Worm (Caenorhabditis elegans) whole organism, young adult: Measurements from ENCODE around the gene E03H12.5.

Source experiments
- B0035.1 ChIP-seq: sonication (generic microtip); optimal IDR thresholded peaks from 2 replicates; lab custom pipeline; 2016; ENCODE audit warnings: missing genetic modification characterization, mild to moderate bottlenecking, missing compliant biosample characterization, missing genotype, missing genetic modification reagents
- B0336.3 ChIP-seq: fragments of 200-800 bp; sonication (Bioruptor generic); IDR thresholded peaks from 2 replicates; pipeline ENCODE4 v1.3.6; 2022; ENCODE audit warnings: missing genetic modification characterization, missing compliant biosample characterization
- C06A6.2 ChIP-seq: fragments of 200-800 bp; sonication (Bioruptor generic); conservative IDR thresholded peaks from 2 replicates; pipeline ENCODE4 v1.3.6; 2022; ENCODE audit warnings: missing genetic modification characterization, missing compliant biosample characterization
- D2030.7 ChIP-seq: fragments of 200-800 bp; sonication (Bioruptor generic); IDR thresholded peaks from 2 replicates; pipeline ENCODE4 v1.3.6; 2022; ENCODE audit warnings: missing genetic modification reagents, missing genetic modification characterization, missing compliant biosample characterization
- F52B5.7 ChIP-seq: sonication (generic microtip); optimal IDR thresholded peaks from 2 replicates; lab custom pipeline; 2016; ENCODE audit warnings: mild to moderate bottlenecking, missing genetic modification characterization, missing compliant biosample characterization
- F57C9.4 ChIP-seq: sonication (generic microtip); optimal IDR thresholded peaks from 2 replicates; lab custom pipeline; 2017; ENCODE audit warnings: mild to moderate bottlenecking, missing genetic modification characterization, missing compliant biosample characterization
- Y53F4B.3 ChIP-seq: fragments of 200-800 bp; sonication (Bioruptor generic); IDR thresholded peaks from 2 replicates; pipeline ENCODE4 v1.3.6; 2022; ENCODE audit warnings: missing genetic modification reagents, missing genetic modification characterization, missing compliant biosample characterization
- Y56A3A.18 ChIP-seq: fragments of 200-800 bp; sonication (Bioruptor generic); IDR thresholded peaks from 2 replicates; pipeline ENCODE4 v1.3.6; 2022; ENCODE audit warnings: missing genetic modification reagents, missing genetic modification characterization, missing compliant biosample characterization
- Y95B8A.8 ChIP-seq: fragments of 200-800 bp; sonication (Bioruptor generic); IDR thresholded peaks from 2 replicates; pipeline ENCODE4 v1.3.6; 2022; ENCODE audit warnings: missing genetic modification reagents, missing genetic modification characterization, missing compliant biosample characterization
- ama-1 ChIP-seq, 3 experiments: fragments of 150-350 bp in 1 of 3; sonication (generic microtip) in 2 of 3; optimal IDR thresholded peaks; 2 replicates each; lab custom pipeline; 2014 to 2018; ENCODE audit warnings: missing biosample characterization in 2 of 3, missing genetic modification characterization in 2 of 3, missing genetic modification reagents in 2 of 3
- atf-7 ChIP-seq: sonication (generic microtip); optimal IDR thresholded peaks from 2 replicates; lab custom pipeline; 2017; ENCODE audit warnings: mild to moderate bottlenecking, missing genetic modification characterization, missing compliant biosample characterization
- attf-3 ChIP-seq: fragments of 200-800 bp; sonication (Bioruptor generic); conservative IDR thresholded peaks from 2 replicates; pipeline ENCODE4 v1.3.6; 2022; ENCODE audit warnings: missing genetic modification reagents, missing genetic modification characterization, missing compliant biosample characterization
- attf-5 ChIP-seq: fragments of 200-800 bp; sonication (Bioruptor generic); optimal IDR thresholded peaks from 2 replicates; lab custom pipeline; 2018; ENCODE audit warnings: mild to moderate bottlenecking, missing genetic modification characterization, missing compliant biosample characterization
- bed-1 ChIP-seq: fragments of 200-800 bp; sonication (Bioruptor generic); IDR thresholded peaks from 2 replicates; pipeline ENCODE4 v1.3.6; 2022; ENCODE audit warnings: missing genetic modification reagents, missing genetic modification characterization, missing compliant biosample characterization
- ccch-3 ChIP-seq: fragments of 200-800 bp; sonication (Bioruptor generic); optimal IDR thresholded peaks from 2 replicates; lab custom pipeline; 2018; ENCODE audit warnings: mild to moderate bottlenecking, missing genetic modification characterization, missing compliant biosample characterization
- ceh-100 ChIP-seq: fragments of 200-800 bp; sonication (Bioruptor generic); IDR thresholded peaks from 2 replicates; pipeline ENCODE4 v1.3.6; 2022; ENCODE audit warnings: missing genetic modification reagents, missing genetic modification characterization, missing compliant biosample characterization
- ceh-27 ChIP-seq: fragments of 200-800 bp; sonication (Bioruptor generic); optimal IDR thresholded peaks from 2 replicates; lab custom pipeline; 2018; ENCODE audit warnings: mild to moderate bottlenecking, missing genetic modification characterization, moderate library complexity, missing compliant biosample characterization
- ceh-91 ChIP-seq: fragments of 200-800 bp; sonication (Bioruptor generic); IDR thresholded peaks from 2 replicates; pipeline ENCODE4 v1.3.6; 2022; ENCODE audit warnings: missing genetic modification reagents, missing genetic modification characterization, missing compliant biosample characterization
- fkh-3 ChIP-seq: sonication (generic microtip); optimal IDR thresholded peaks from 2 replicates; lab custom pipeline; 2016; ENCODE audit warnings: mild to moderate bottlenecking, missing genetic modification characterization, missing compliant biosample characterization
- gei-17 ChIP-seq: fragments of 200-800 bp; sonication (Bioruptor generic); optimal IDR thresholded peaks from 2 replicates; lab custom pipeline; 2018; ENCODE audit warnings: mild to moderate bottlenecking, missing genetic modification characterization, missing compliant biosample characterization
- hlh-26 ChIP-seq: fragments of 200-800 bp; sonication (Bioruptor generic); conservative IDR thresholded peaks from 2 replicates; pipeline ENCODE4 v1.3.6; 2022; ENCODE audit warnings: missing genetic modification reagents, missing genetic modification characterization, missing compliant biosample characterization
- hrde-1 ChIP-seq: sonication (generic microtip); optimal IDR thresholded peaks from 2 replicates; lab custom pipeline; 2016; ENCODE audit warnings: missing genetic modification characterization, mild to moderate bottlenecking, missing compliant biosample characterization, moderate library complexity, missing genotype, missing genetic modification reagents, borderline replicate concordance
- lag-1 ChIP-seq: fragments of 200-800 bp; sonication (Bioruptor generic); IDR thresholded peaks from 2 replicates; pipeline ENCODE4 v1.3.6; 2022; ENCODE audit warnings: missing genetic modification reagents, missing genetic modification characterization, missing compliant biosample characterization
- let-607 ChIP-seq, 2 experiments: fragments of 200-800 bp in 1 of 2; sonication (Bioruptor generic) in 1 of 2; sonication (generic microtip) in 1 of 2; optimal IDR thresholded peaks; 2 replicates each; lab custom pipeline; 2016 to 2018; ENCODE audit warnings: mild to moderate bottlenecking in 2 of 2, missing compliant biosample characterization in 2 of 2, missing genetic modification characterization in 2 of 2, moderate library complexity in 2 of 2, missing genotype in 1 of 2
- lin-26 ChIP-seq: fragments of 200-800 bp; sonication (Bioruptor generic); IDR thresholded peaks from 2 replicates; pipeline ENCODE4 v1.3.6; 2022; ENCODE audit warnings: missing genetic modification reagents, missing genetic modification characterization, missing compliant biosample characterization
- lin-35 ChIP-seq, 3 experiments: fragments of 150-350 bp in 2 of 3; sonication (generic microtip) in 1 of 3; optimal IDR thresholded peaks; 2 replicates each; lab custom pipeline; 2014 to 2018; ENCODE audit warnings: missing biosample characterization in 3 of 3, missing genetic modification characterization in 3 of 3, missing genetic modification reagents in 3 of 3
- lsl-1 ChIP-seq: fragments of 200-800 bp; sonication (Bioruptor generic); optimal IDR thresholded peaks from 2 replicates; lab custom pipeline; 2018; ENCODE audit warnings: mild to moderate bottlenecking, missing genetic modification characterization, moderate library complexity, missing compliant biosample characterization
- lsy-27 ChIP-seq: sonication (generic microtip); optimal IDR thresholded peaks from 2 replicates; lab custom pipeline; 2017; ENCODE audit warnings: missing genetic modification characterization, mild to moderate bottlenecking, missing compliant biosample characterization, antibody characterized with exemption, missing genotype, borderline replicate concordance; ENCODE audit not compliant: insufficient read depth
- madf-10 ChIP-seq: sonication (generic microtip); optimal IDR thresholded peaks from 2 replicates; lab custom pipeline; 2016; ENCODE audit warnings: mild to moderate bottlenecking, missing genetic modification characterization, missing compliant biosample characterization
- madf-6 ChIP-seq: fragments of 200-800 bp; sonication (Bioruptor generic); IDR thresholded peaks from 2 replicates; pipeline ENCODE4 v1.3.6; 2022; ENCODE audit warnings: missing genetic modification reagents, missing genetic modification characterization, missing compliant biosample characterization
- mcd-1 ChIP-seq: fragments of 200-800 bp; sonication (Bioruptor generic); IDR thresholded peaks from 2 replicates; pipeline ENCODE4 v1.3.6; 2022; ENCODE audit warnings: missing genetic modification reagents, missing genetic modification characterization, missing compliant biosample characterization
- mel-28 ChIP-seq: sonication (generic microtip); optimal IDR thresholded peaks from 2 replicates; lab custom pipeline; 2016; ENCODE audit warnings: borderline replicate concordance, mild to moderate bottlenecking, missing genetic modification characterization, missing compliant biosample characterization
- nfya-1 ChIP-seq: sonication (generic microtip); optimal IDR thresholded peaks from 2 replicates; lab custom pipeline; 2017; ENCODE audit warnings: antibody characterized with exemption, missing compliant biosample characterization, missing genetic modification characterization, borderline replicate concordance; ENCODE audit not compliant: insufficient read depth
- nfya-2 ChIP-seq: fragments of 200-800 bp; sonication (Bioruptor generic); IDR thresholded peaks from 2 replicates; pipeline ENCODE4 v1.3.6; 2022; ENCODE audit warnings: missing genetic modification reagents, missing genetic modification characterization, missing compliant biosample characterization
- nhr-120 ChIP-seq: fragments of 200-800 bp; sonication (Bioruptor generic); IDR thresholded peaks from 2 replicates; pipeline ENCODE4 v1.3.6; 2022; ENCODE audit warnings: missing genetic modification characterization, missing compliant biosample characterization
- nhr-179 ChIP-seq: sonication (generic microtip); optimal IDR thresholded peaks from 2 replicates; lab custom pipeline; 2016; ENCODE audit warnings: mild to moderate bottlenecking, missing genetic modification characterization, missing compliant biosample characterization
- nhr-27 ChIP-seq: fragments of 200-800 bp; sonication (Bioruptor generic); optimal IDR thresholded peaks from 2 replicates; lab custom pipeline; 2018; ENCODE audit warnings: mild to moderate bottlenecking, missing genetic modification characterization, moderate library complexity, missing compliant biosample characterization
- nhr-80 ChIP-seq: sonication (generic microtip); optimal IDR thresholded peaks from 2 replicates; lab custom pipeline; 2016; ENCODE audit warnings: missing genetic modification characterization, missing compliant biosample characterization
- rec-8 ChIP-seq, 2 experiments: sonication (generic microtip); optimal IDR thresholded peaks; 2 replicates each; lab custom pipeline; 2016; ENCODE audit warnings: mild to moderate bottlenecking in 2 of 2, missing genetic modification characterization in 2 of 2, missing genetic modification reagents in 2 of 2, missing genotype in 2 of 2, missing biosample characterization in 1 of 2, missing compliant biosample characterization in 1 of 2, moderate library complexity in 1 of 2
- sea-2 ChIP-seq: fragments of 200-800 bp; sonication (Bioruptor generic); IDR thresholded peaks from 2 replicates; pipeline ENCODE4 v1.3.6; 2022; ENCODE audit warnings: missing genetic modification characterization, missing compliant biosample characterization
- snpc-1.1 ChIP-seq: sonication (generic microtip); optimal IDR thresholded peaks from 2 replicates; lab custom pipeline; 2017; ENCODE audit warnings: missing genetic modification characterization, mild to moderate bottlenecking, missing compliant biosample characterization, antibody characterized with exemption, moderate library complexity, missing genotype, missing genetic modification reagents; ENCODE audit not compliant: insufficient read depth
- somi-1 ChIP-seq: fragments of 200-800 bp; sonication (Bioruptor generic); optimal IDR thresholded peaks from 2 replicates; lab custom pipeline; 2018; ENCODE audit warnings: mild to moderate bottlenecking, missing genetic modification characterization, missing compliant biosample characterization
- sptf-2 ChIP-seq: fragments of 200-800 bp; sonication (Bioruptor generic); optimal IDR thresholded peaks from 2 replicates; lab custom pipeline; 2018; ENCODE audit warnings: mild to moderate bottlenecking, missing genetic modification characterization, missing compliant biosample characterization
- unc-130 ChIP-seq: sonication (generic microtip); optimal IDR thresholded peaks from 2 replicates; lab custom pipeline; 2016; ENCODE audit warnings: missing genetic modification reagents, missing genetic modification characterization, missing compliant biosample characterization
- zfh-2 ChIP-seq: fragments of 200-800 bp; sonication (Bioruptor generic); conservative IDR thresholded peaks from 2 replicates; pipeline ENCODE4 v1.3.6; 2022; ENCODE audit warnings: missing genetic modification reagents, missing genetic modification characterization, missing compliant biosample characterization
- ztf-18 ChIP-seq: sonication (generic microtip); optimal IDR thresholded peaks from 2 replicates; lab custom pipeline; 2016; ENCODE audit warnings: missing genotype, mild to moderate bottlenecking, missing genetic modification characterization, missing compliant biosample characterization
- ztf-28 ChIP-seq: fragments of 200-800 bp; sonication (Bioruptor generic); IDR thresholded peaks from 2 replicates; pipeline ENCODE4 v1.3.6; 2022; ENCODE audit warnings: missing genetic modification reagents, missing genetic modification characterization, missing compliant biosample characterization

E03H12.5 gene

DNA sequence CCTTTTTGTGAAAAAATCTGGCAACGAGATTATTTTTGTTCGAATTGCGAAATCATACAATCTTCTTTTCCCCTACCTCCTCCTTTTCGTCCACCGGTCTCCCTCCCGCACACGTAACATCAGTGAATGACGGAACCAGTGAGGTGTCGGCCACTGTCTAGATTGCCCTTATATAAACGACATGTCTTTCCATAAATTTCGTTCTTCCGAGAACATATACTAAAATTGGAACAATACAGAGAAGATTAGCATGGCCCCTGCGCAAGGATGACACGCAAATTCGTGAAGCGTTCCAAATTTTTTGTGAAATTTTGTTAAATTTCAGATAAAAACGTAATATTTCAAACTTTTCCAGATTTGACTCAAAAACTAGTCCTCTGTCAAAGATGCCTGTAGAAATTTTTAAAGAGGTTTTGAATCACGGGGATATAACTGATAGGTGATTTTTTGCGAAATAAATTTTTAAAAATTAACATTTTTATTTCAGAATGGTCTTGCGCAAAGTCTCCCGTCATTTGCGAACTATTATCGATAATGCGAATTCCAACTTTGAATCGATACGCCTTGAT is 46.2 kb upstream of the E03H12.5 start (continued):
- TF ChIP-seq madf-6 (GFP tag; lab: Robert Waterston, UW), result no peak; the same call in 1 of the 2 replicates
- TF ChIP-seq F52B5.7 (tag; lab: Kevin White, UChicago), result no peak
- no peak for TF ChIP-seq F57C9.4
- TF ChIP-seq ceh-27 (GFP tag; lab: Kevin White, UChicago), result no peak
- TF ChIP-seq ztf-18 (tag; lab: Kevin White, UChicago), result peak; percentile 69
- no peak for TF ChIP-seq lsy-27 (tag; lab: Kevin White, UChicago)
- TF ChIP-seq sptf-2, result no peak
- TF ChIP-seq nhr-27, result no peak
- TF ChIP-seq ama-1 (optimal IDR thresholded peaks at IDR 0.05; lab: Kevin White, UChicago), result no peak
- TF ChIP-seq ama-1 (GFP tag; optimal IDR thresholded peaks at IDR 0.05; lab: Kevin White, UChicago), result no peak
- no peak for TF ChIP-seq attf-5
- peak; percentile 91 for TF ChIP-seq lin-26 (GFP tag; lab: Robert Waterston, UW)
- no peak for TF ChIP-seq attf-3 (GFP tag; lab: Robert Waterston, UW)
- peak; percentile 18 for TF ChIP-seq madf-10
- no peak for TF ChIP-seq gei-17 (GFP tag; lab: Kevin White, UChicago)
- peak; percentile 92 for TF ChIP-seq snpc-1.1 (tag; lab: Kevin White, UChicago)
- no peak for TF ChIP-seq ccch-3 (GFP tag; lab: Kevin White, UChicago)
- no peak for TF ChIP-seq sea-2
- TF ChIP-seq lin-35 (GFP tag; optimal IDR thresholded peaks at IDR 0.05; lab: Kevin White, UChicago), result no peak
- peak; percentile 45 for TF ChIP-seq fkh-3
- TF ChIP-seq lsl-1 (GFP tag; lab: Kevin White, UChicago), result peak; percentile 34
- 0 out of 2 replicates have a peak, but pooled peaks have one; percentile 49 for TF ChIP-seq nhr-120 (GFP tag; lab: Robert Waterston, UW)
- TF ChIP-seq rec-8 (tag; optimal IDR thresholded peaks at IDR 0.05; lab: Kevin White, UChicago), result no peak
- TF ChIP-seq nhr-179 (tag; lab: Kevin White, UChicago), result no peak
- TF ChIP-seq C06A6.2, result no peak
- no peak for TF ChIP-seq nhr-80
- TF ChIP-seq let-607 (tag; optimal IDR thresholded peaks at IDR 0.05; lab: Kevin White, UChicago), result peak in 1 of 2 experiments; percentile 39
- TF ChIP-seq B0336.3 (GFP tag; lab: Robert Waterston, UW), result no peak
- no peak for TF ChIP-seq zfh-2
- TF ChIP-seq atf-7, result no peak
- no peak for TF ChIP-seq nfya-2 (GFP tag; lab: Robert Waterston, UW)
- no peak for TF ChIP-seq mel-28 (tag; lab: Kevin White, UChicago)
- TF ChIP-seq unc-130 (GFP tag; lab: Kevin White, UChicago), result no peak
- TF ChIP-seq ztf-28 (GFP tag; lab: Robert Waterston, UW), result no peak
- no peak for TF ChIP-seq bed-1
- TF ChIP-seq ceh-100 (GFP tag; lab: Robert Waterston, UW), result peak; percentile 46; the same call in 1 of the 2 replicates
- TF ChIP-seq mcd-1 (GFP tag; lab: Robert Waterston, UW), result no peak
- TF ChIP-seq somi-1 (GFP tag; lab: Kevin White, UChicago), result no peak
- TF ChIP-seq nfya-1, result no peak
- no peak for TF ChIP-seq Y95B8A.8 (GFP tag; lab: Robert Waterston, UW)
- TF ChIP-seq hlh-26 (GFP tag; lab: Robert Waterston, UW), result no peak
- TF ChIP-seq lag-1, result no peak
- TF ChIP-seq Y56A3A.18, result peak; percentile 93
- TF ChIP-seq hrde-1 (tag; lab: Kevin White, UChicago), result no peak
- no peak; the same call in 1 of the 2 replicates for TF ChIP-seq D2030.7 (GFP tag; lab: Robert Waterston, UW)
- TF ChIP-seq Y53F4B.3 (GFP tag; lab: Robert Waterston, UW), result no peak
- no peak for TF ChIP-seq B0035.1 (tag; lab: Kevin White, UChicago)
- no peak for TF ChIP-seq ceh-91 (GFP tag; lab: Robert Waterston, UW)
